Fruit fly (Drosophila melanogaster): ENCODE data around the gene CG2656.

CG2656 gene

DNA sequence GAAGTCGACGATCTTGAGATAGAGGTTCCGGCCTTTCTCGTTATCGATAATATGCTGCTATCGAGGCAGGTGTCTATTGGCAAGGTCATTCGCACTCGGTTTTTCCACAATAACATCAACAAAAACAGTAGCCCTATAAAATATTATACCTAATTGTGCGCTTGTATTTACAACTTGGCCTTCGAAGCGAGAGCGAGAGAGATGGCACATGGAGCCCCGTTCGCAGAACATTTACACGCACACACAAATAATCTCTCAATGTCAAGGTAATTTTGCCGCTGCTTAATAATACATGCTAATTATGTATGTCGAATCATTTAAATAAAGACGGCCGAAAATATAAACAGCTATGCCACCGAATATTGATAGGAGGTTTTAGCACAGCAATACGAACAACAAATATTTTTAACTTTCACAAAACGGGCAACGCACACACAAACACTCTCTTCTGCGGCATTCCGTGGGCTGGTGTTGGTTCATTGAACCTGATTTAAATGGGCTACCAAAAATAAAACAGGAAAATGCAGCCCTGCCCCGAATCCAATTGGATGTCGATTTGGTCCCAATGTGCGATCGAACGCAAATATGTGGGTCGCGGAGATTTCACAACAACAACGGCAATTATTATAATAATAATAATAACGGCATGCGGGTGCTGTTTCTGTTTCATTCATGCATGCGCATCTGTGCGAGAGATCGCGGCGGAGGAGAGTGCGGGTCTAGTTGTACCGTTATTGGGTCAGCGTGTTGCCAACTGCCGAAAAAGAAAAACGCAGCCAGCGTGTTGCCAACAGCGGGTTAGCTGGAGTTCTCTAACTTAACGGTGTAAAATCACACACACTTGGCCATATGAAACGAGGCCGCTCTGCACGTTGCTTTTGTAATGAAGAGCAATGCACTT lies 22.1 kb upstream of the CG2656 start:
- TF ChIP-seq CG10462 (GFP tag; optimal IDR thresholded peaks at IDR 0.05) (no peak), CG15011 (GFP tag; optimal IDR thresholded peaks at IDR 0.05) (no peak), CG18764 (GFP tag; optimal IDR thresholded peaks at IDR 0.05) (peak; percentile 12), CG15696 (tag; optimal IDR thresholded peaks at IDR 0.05) (no peak), CG4707 (GFP tag; optimal IDR thresholded peaks at IDR 0.05) (no peak), twi (tag; optimal IDR thresholded peaks at IDR 0.05) (peak; percentile 10), gem (tag; optimal IDR thresholded peaks at IDR 0.05) (peak; percentile 19), HLH3B (GFP tag; IDR thresholded peaks at IDR 0.05) (no peak), CG2199 (GFP tag; IDR thresholded peaks at IDR 0.05) (peak; percentile 31; the same call in 1 of the 3 replicates), CG14050 (GFP tag; IDR thresholded peaks at IDR 0.05) (no peak), Hr78 (GFP tag; optimal IDR thresholded peaks at IDR 0.05) (peak in 1 of 2 experiments; percentile 8), CG10274 (GFP tag; optimal IDR thresholded peaks at IDR 0.05) (no peak), row (GFP tag; IDR thresholded peaks at IDR 0.05) (0 out of 3 replicates have a peak, but pooled peaks have one; percentile 15), insv (GFP tag; optimal IDR thresholded peaks at IDR 0.05) (peak; percentile 37 to 90), CG10209 (GFP tag; optimal IDR thresholded peaks at IDR 0.05) (peak; percentile 26), nmo (GFP tag; optimal IDR thresholded peaks at IDR 0.05) (peak; percentile 29), tap (tag; optimal IDR thresholded peaks at IDR 0.05) (no peak), danr (GFP tag; IDR thresholded peaks at IDR 0.05) (no peak), Blimp-1 (GFP tag; optimal IDR thresholded peaks at IDR 0.05) (peak; percentile 64), zfh1 (GFP tag; IDR thresholded peaks at IDR 0.05) (no peak), sd (tag; optimal IDR thresholded peaks at IDR 0.05) (peak; percentile 91), Ptx1 (GFP tag; IDR thresholded peaks at IDR 0.05) (0 out of 2 replicates have a peak, but pooled peaks have one; percentile 23), CG11398 (GFP tag; optimal IDR thresholded peaks at IDR 0.05) (no peak), CG11695 (GFP tag; IDR thresholded peaks at IDR 0.05) (0 out of 3 replicates have a peak, but pooled peaks have one; percentile 30), CG18599 (GFP tag; optimal IDR thresholded peaks at IDR 0.05) (peak; percentile 19), CG9727 (GFP tag; optimal IDR thresholded peaks at IDR 0.05) (peak; percentile 2), CG2116 (GFP tag; optimal IDR thresholded peaks at IDR 0.05) (peak; percentile 26), stc (GFP tag; IDR thresholded peaks at IDR 0.05) (0 out of 2 replicates have a peak, but pooled peaks have one; percentile 14), chinmo (GFP tag; IDR thresholded peaks at IDR 0.05; ENCODE audit: partially characterized antibody) (peak; percentile 81; the same call in 1 of the 4 replicates), gt (GFP tag; IDR thresholded peaks at IDR 0.05) (no peak), sens (GFP tag) (peak; percentile 67), Hmr (GFP tag; optimal IDR thresholded peaks at IDR 0.05) (no peak), CG30403 (GFP tag; optimal IDR thresholded peaks at IDR 0.05) (no peak), dmrt99B (tag; optimal IDR thresholded peaks at IDR 0.05) (peak; percentile 2), Ssrp (tag; optimal IDR thresholded peaks at IDR 0.05) (no peak), bigmax (GFP tag; optimal IDR thresholded peaks at IDR 0.05) (no peak), btn (GFP tag; optimal IDR thresholded peaks at IDR 0.05) (no peak), CTCF (GFP tag; optimal IDR thresholded peaks at IDR 0.05) (no peak), CG12104 (GFP tag; optimal IDR thresholded peaks at IDR 0.05) (no peak), sens-2 (GFP tag; IDR thresholded peaks at IDR 0.05) (0 out of 2 replicates have a peak, but pooled peaks have one; percentile 29), gcm (GFP tag; optimal IDR thresholded peaks at IDR 0.05) (peak; percentile 99), Hr3 (GFP tag; optimal IDR thresholded peaks at IDR 0.05) (peak; percentile 52), CG9932 (GFP tag; IDR thresholded peaks at IDR 0.05) (no peak), D19A (tag; optimal IDR thresholded peaks at IDR 0.05) (peak; percentile 11), rib (GFP tag; IDR thresholded peaks at IDR 0.05) (0 out of 2 replicates have a peak, but pooled peaks have one; percentile 11), CG18011 (GFP tag; optimal IDR thresholded peaks at IDR 0.05) (peak; percentile 6), Dek (tag; optimal IDR thresholded peaks at IDR 0.05) (no peak), lov (optimal IDR thresholded peaks at IDR 0.05) (no peak), lov (GFP tag; IDR thresholded peaks at IDR 0.05) (no peak)
